Fruit fly (Drosophila melanogaster) whole organism, prepupa: ENCODE results near the gene CecA1.

Experiments
- CG11902 ChIP-seq: fragments of 200-800 bp; sonication (Bioruptor generic); optimal IDR thresholded peaks from 3 replicates; lab custom pipeline; 2016; ENCODE audit warnings: missing biosample characterization, missing genetic modification characterization
- CG6854 ChIP-seq: fragments of 200-800 bp; sonication (Bioruptor generic); optimal IDR thresholded peaks from 2 replicates; lab custom pipeline; 2017; ENCODE audit warnings: missing biosample characterization, mild to moderate bottlenecking, missing genetic modification characterization
- Ets21C ChIP-seq: fragments of 200-800 bp; sonication (Bioruptor generic); optimal IDR thresholded peaks from 3 replicates; lab custom pipeline; 2016; ENCODE audit warnings: missing biosample characterization, missing genetic modification characterization
- Gug ChIP-seq: fragments of 200-800 bp; sonication (Bioruptor generic); IDR thresholded peaks from 2 replicates; pipeline ENCODE4 v1.3.6; 2022; ENCODE audit warnings: missing biosample characterization, missing genetic modification characterization
- Hr38 ChIP-seq: sonication (Bioruptor generic); optimal IDR thresholded peaks from 2 replicates; lab custom pipeline; 2016; ENCODE audit warnings: missing biosample characterization, missing genetic modification characterization
- acj6 ChIP-seq: fragments of 200-800 bp; sonication (Bioruptor generic); optimal IDR thresholded peaks from 3 replicates; lab custom pipeline; 2016; ENCODE audit warnings: missing biosample characterization, missing genetic modification characterization
- fkh ChIP-seq: fragments of 200-800 bp; sonication (Bioruptor generic); optimal IDR thresholded peaks from 3 replicates; lab custom pipeline; 2017; ENCODE audit warnings: missing biosample characterization, mild to moderate bottlenecking, missing genetic modification characterization, moderate library complexity
- ss ChIP-seq, 2 experiments: fragments of 200-800 bp; sonication (Bioruptor generic); optimal IDR thresholded peaks; 2 replicates in 1 of 2; 3 replicates in 1 of 2; lab custom pipeline; 2017 to 2018; ENCODE audit warnings: mild to moderate bottlenecking in 2 of 2, missing biosample characterization in 2 of 2, missing genetic modification characterization in 2 of 2, moderate library complexity in 1 of 2

DNA sequence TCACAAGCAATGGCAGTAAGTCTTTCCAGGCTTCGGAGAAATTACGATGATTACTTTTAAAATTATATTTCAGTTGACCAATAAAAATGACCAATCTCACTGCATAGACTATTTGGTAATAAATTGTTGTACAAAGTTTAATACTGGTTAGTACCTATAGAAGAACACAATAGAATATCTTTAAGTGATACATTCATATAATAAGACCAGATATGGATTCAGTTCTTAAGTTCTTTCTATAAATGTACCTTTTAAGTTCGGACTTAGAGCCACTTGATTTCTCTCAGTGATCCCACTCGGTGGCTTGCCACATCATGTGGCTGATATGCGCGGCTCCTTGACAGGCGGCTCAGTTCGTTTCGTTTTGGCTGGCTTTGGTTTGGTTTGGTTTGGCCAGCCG is 47.4 kb upstream of the CecA1 start:
- TF ChIP-seq Hr38 (GFP tag; lab: Kevin White, UChicago) (no peak), fkh (no peak), Gug (GFP tag; lab: Robert Waterston, UW) (no peak), ss (GFP tag; optimal IDR thresholded peaks at IDR 0.05; lab: Kevin White, UChicago) (no peak), Ets21C (GFP tag; lab: Kevin White, UChicago) (no peak), CG11902 (GFP tag; lab: Kevin White, UChicago) (no peak), CG6854 (GFP tag; lab: Kevin White, UChicago) (no peak), acj6 (GFP tag; lab: Kevin White, UChicago) (no peak)
